Worm (Caenorhabditis elegans) whole organism, young adult: Measurements from ENCODE around the gene chca-1.
A peak's percentile ranks its signal among the peaks of the same experiment; 100 is the strongest.

Experiments used
- B0261.1 ChIP-seq: sonication (generic microtip); optimal IDR thresholded peaks from 2 replicates; lab custom pipeline; 2016; ENCODE audit warnings: mild to moderate bottlenecking, missing genetic modification characterization, moderate library complexity, missing compliant biosample characterization
- C06A6.2 ChIP-seq: fragments of 200-800 bp; sonication (Bioruptor generic); conservative IDR thresholded peaks from 2 replicates; pipeline ENCODE4 v1.3.6; 2022; ENCODE audit warnings: missing genetic modification characterization, missing compliant biosample characterization
- C17E4.6 ChIP-seq: fragments of 200-800 bp; sonication (Bioruptor generic); IDR thresholded peaks from 2 replicates; pipeline ENCODE4 v1.3.6; 2022; ENCODE audit warnings: missing genetic modification reagents, missing genetic modification characterization, missing compliant biosample characterization
- F10E7.11 ChIP-seq: sonication (generic microtip); optimal IDR thresholded peaks from 2 replicates; lab custom pipeline; 2017; ENCODE audit warnings: mild to moderate bottlenecking, missing genetic modification characterization, moderate library complexity, missing compliant biosample characterization
- F37B4.10 ChIP-seq: fragments of 200-800 bp; sonication (Bioruptor generic); IDR thresholded peaks from 2 replicates; pipeline ENCODE4 v1.3.6; 2022; ENCODE audit warnings: missing genetic modification characterization, missing compliant biosample characterization
- F57C9.4 ChIP-seq: sonication (generic microtip); optimal IDR thresholded peaks from 2 replicates; lab custom pipeline; 2017; ENCODE audit warnings: mild to moderate bottlenecking, missing genetic modification characterization, missing compliant biosample characterization
- K11D2.4 ChIP-seq: fragments of 200-800 bp; sonication (Bioruptor generic); IDR thresholded peaks from 2 replicates; pipeline ENCODE4 v1.3.6; 2022; ENCODE audit warnings: missing genetic modification reagents, missing genetic modification characterization, missing compliant biosample characterization
- K12H6.12 ChIP-seq: fragments of 200-800 bp; sonication (Bioruptor generic); optimal IDR thresholded peaks from 2 replicates; lab custom pipeline; 2018; ENCODE audit warnings: mild to moderate bottlenecking, missing genetic modification characterization, missing compliant biosample characterization
- T07F8.4 ChIP-seq: sonication (generic microtip); optimal IDR thresholded peaks from 2 replicates; lab custom pipeline; 2016; ENCODE audit warnings: mild to moderate bottlenecking, missing genetic modification characterization, moderate library complexity, missing compliant biosample characterization
- Y67H2A.10 ChIP-seq: fragments of 200-800 bp; sonication (Bioruptor generic); conservative IDR thresholded peaks from 2 replicates; pipeline ENCODE4 v1.3.6; 2022; ENCODE audit warnings: missing genetic modification reagents, missing genetic modification characterization, missing compliant biosample characterization
- Y79H2A.3 ChIP-seq: fragments of 200-800 bp; sonication (Bioruptor generic); conservative IDR thresholded peaks from 2 replicates; pipeline ENCODE4 v1.3.6; 2022; ENCODE audit warnings: missing genetic modification reagents, missing genetic modification characterization, missing compliant biosample characterization
- ama-1 ChIP-seq, 3 experiments: fragments of 150-350 bp in 1 of 3; sonication (generic microtip) in 2 of 3; optimal IDR thresholded peaks; 2 replicates each; lab custom pipeline; 2014 to 2018; ENCODE audit warnings: missing biosample characterization in 2 of 3, missing genetic modification characterization in 2 of 3, missing genetic modification reagents in 2 of 3
- attf-5 ChIP-seq: fragments of 200-800 bp; sonication (Bioruptor generic); optimal IDR thresholded peaks from 2 replicates; lab custom pipeline; 2018; ENCODE audit warnings: mild to moderate bottlenecking, missing genetic modification characterization, missing compliant biosample characterization
- attf-6 ChIP-seq: fragments of 200-800 bp; sonication (Bioruptor generic); IDR thresholded peaks from 2 replicates; pipeline ENCODE4 v1.3.6; 2022; ENCODE audit warnings: missing genetic modification reagents, missing genetic modification characterization, missing compliant biosample characterization
- ccch-3 ChIP-seq: fragments of 200-800 bp; sonication (Bioruptor generic); optimal IDR thresholded peaks from 2 replicates; lab custom pipeline; 2018; ENCODE audit warnings: mild to moderate bottlenecking, missing genetic modification characterization, missing compliant biosample characterization
- cebp-1 ChIP-seq, 2 experiments: fragments of 200-800 bp in 1 of 2; sonication (Bioruptor generic) in 1 of 2; sonication (generic microtip) in 1 of 2; IDR thresholded peaks in 1 of 2; optimal IDR thresholded peaks in 1 of 2; 2 replicates each; pipeline versions ENCODE4 v1.3.6 to Lab custom; 2017 to 2022; ENCODE audit warnings: missing compliant biosample characterization in 2 of 2, missing genetic modification characterization in 2 of 2, mild to moderate bottlenecking in 1 of 2, missing genetic modification reagents in 1 of 2, moderate library complexity in 1 of 2
- ceh-27 ChIP-seq: fragments of 200-800 bp; sonication (Bioruptor generic); optimal IDR thresholded peaks from 2 replicates; lab custom pipeline; 2018; ENCODE audit warnings: mild to moderate bottlenecking, missing genetic modification characterization, moderate library complexity, missing compliant biosample characterization
- chd-7 ChIP-seq: sonication (generic microtip); optimal IDR thresholded peaks from 2 replicates; lab custom pipeline; 2016; ENCODE audit warnings: mild to moderate bottlenecking, missing genetic modification characterization, moderate library complexity, missing compliant biosample characterization
- dox-1 ChIP-seq: fragments of 200-800 bp; sonication (Bioruptor generic); IDR thresholded peaks from 2 replicates; pipeline ENCODE4 v1.3.6; 2022; ENCODE audit warnings: missing genetic modification reagents, missing genetic modification characterization, missing compliant biosample characterization
- egl-44 ChIP-seq: fragments of 200-800 bp; sonication (Bioruptor generic); IDR thresholded peaks from 2 replicates; pipeline ENCODE4 v1.3.6; 2022; ENCODE audit warnings: missing genetic modification reagents, missing genetic modification characterization, missing compliant biosample characterization
- ets-4 ChIP-seq: fragments of 200-800 bp; sonication (Bioruptor generic); optimal IDR thresholded peaks from 2 replicates; lab custom pipeline; 2018; ENCODE audit warnings: mild to moderate bottlenecking, missing genetic modification characterization, missing compliant biosample characterization
- hmg-1.2 ChIP-seq: fragments of 200-800 bp; sonication (Bioruptor generic); IDR thresholded peaks from 2 replicates; pipeline ENCODE4 v1.3.6; 2022; ENCODE audit warnings: missing genetic modification reagents, missing genetic modification characterization, missing compliant biosample characterization
- hmg-20 ChIP-seq: fragments of 200-800 bp; sonication (Bioruptor generic); IDR thresholded peaks from 2 replicates; pipeline ENCODE4 v1.3.6; 2022; ENCODE audit warnings: missing genetic modification reagents, missing genetic modification characterization, missing compliant biosample characterization
- hsf-1 ChIP-seq: fragments of 200-800 bp; sonication (Bioruptor generic); IDR thresholded peaks from 2 replicates; pipeline ENCODE4 v1.3.6; 2022; ENCODE audit warnings: missing genetic modification reagents, missing genetic modification characterization, missing compliant biosample characterization
- let-607 ChIP-seq, 2 experiments: fragments of 200-800 bp in 1 of 2; sonication (Bioruptor generic) in 1 of 2; sonication (generic microtip) in 1 of 2; optimal IDR thresholded peaks; 2 replicates each; lab custom pipeline; 2016 to 2018; ENCODE audit warnings: mild to moderate bottlenecking in 2 of 2, missing compliant biosample characterization in 2 of 2, missing genetic modification characterization in 2 of 2, moderate library complexity in 2 of 2, missing genotype in 1 of 2
- lin-40 ChIP-seq: sonication (generic microtip); optimal IDR thresholded peaks from 2 replicates; lab custom pipeline; 2016; ENCODE audit warnings: missing genetic modification characterization, mild to moderate bottlenecking, missing compliant biosample characterization, missing genotype, missing genetic modification reagents
- lin-54 ChIP-seq: fragments of 200-800 bp; sonication (Bioruptor generic); optimal IDR thresholded peaks from 2 replicates; lab custom pipeline; 2018; ENCODE audit warnings: mild to moderate bottlenecking, missing genetic modification characterization, missing compliant biosample characterization
- lir-1 ChIP-seq: fragments of 200-800 bp; sonication (Bioruptor generic); conservative IDR thresholded peaks from 2 replicates; pipeline ENCODE4 v1.3.6; 2022; ENCODE audit warnings: missing genetic modification reagents, missing genetic modification characterization, missing compliant biosample characterization
- lsy-27 ChIP-seq: sonication (generic microtip); optimal IDR thresholded peaks from 2 replicates; lab custom pipeline; 2017; ENCODE audit warnings: missing genetic modification characterization, mild to moderate bottlenecking, missing compliant biosample characterization, antibody characterized with exemption, missing genotype, borderline replicate concordance; ENCODE audit not compliant: insufficient read depth
- madf-8 ChIP-seq: fragments of 200-800 bp; sonication (Bioruptor generic); conservative IDR thresholded peaks from 2 replicates; pipeline ENCODE4 v1.3.6; 2022; ENCODE audit warnings: missing genetic modification reagents, missing genetic modification characterization, missing compliant biosample characterization
- mcd-1 ChIP-seq: fragments of 200-800 bp; sonication (Bioruptor generic); IDR thresholded peaks from 2 replicates; pipeline ENCODE4 v1.3.6; 2022; ENCODE audit warnings: missing genetic modification reagents, missing genetic modification characterization, missing compliant biosample characterization
- mxl-1 ChIP-seq: sonication (generic microtip); optimal IDR thresholded peaks from 2 replicates; lab custom pipeline; 2016; ENCODE audit warnings: missing genetic modification characterization, missing compliant biosample characterization
- nfyb-1 ChIP-seq: fragments of 200-800 bp; sonication (Bioruptor generic); IDR thresholded peaks from 2 replicates; pipeline ENCODE4 v1.3.6; 2022; ENCODE audit warnings: missing genetic modification reagents, missing genetic modification characterization, missing compliant biosample characterization
- nhr-80 ChIP-seq: sonication (generic microtip); optimal IDR thresholded peaks from 2 replicates; lab custom pipeline; 2016; ENCODE audit warnings: missing genetic modification characterization, missing compliant biosample characterization
- rpc-1 ChIP-seq, 2 experiments: fragments of 150-350 bp in 1 of 2; sonication (generic microtip) in 1 of 2; optimal IDR thresholded peaks; 2 replicates each; lab custom pipeline; 2014 to 2018; ENCODE audit warnings: missing biosample characterization in 1 of 2, missing genetic modification characterization in 1 of 2, missing genetic modification reagents in 1 of 2, missing genotype in 1 of 2
- snpc-4 ChIP-seq, 5 experiments: fragments of 150-350 bp in 1 of 5; sonication (generic microtip) in 4 of 5; optimal IDR thresholded peaks; 2 replicates each; lab custom pipeline; 2014 to 2018; ENCODE audit warnings: missing genetic modification characterization in 5 of 5, missing biosample characterization in 3 of 5, antibody characterized with exemption in 2 of 5, mild to moderate bottlenecking in 2 of 5, missing compliant biosample characterization in 2 of 5, missing genotype in 2 of 5, moderate library complexity in 2 of 5, missing genetic modification reagents in 1 of 5
- somi-1 ChIP-seq: fragments of 200-800 bp; sonication (Bioruptor generic); optimal IDR thresholded peaks from 2 replicates; lab custom pipeline; 2018; ENCODE audit warnings: mild to moderate bottlenecking, missing genetic modification characterization, missing compliant biosample characterization
- tlf-1 ChIP-seq: fragments of 200-800 bp; sonication (Bioruptor generic); optimal IDR thresholded peaks from 2 replicates; lab custom pipeline; 2018; ENCODE audit warnings: mild to moderate bottlenecking, missing genetic modification characterization, missing compliant biosample characterization
- ztf-22 ChIP-seq: fragments of 200-800 bp; sonication (Bioruptor generic); optimal IDR thresholded peaks from 2 replicates; lab custom pipeline; 2018; ENCODE audit warnings: mild to moderate bottlenecking, missing genetic modification characterization, moderate library complexity, missing compliant biosample characterization

chca-1 gene

DNA sequence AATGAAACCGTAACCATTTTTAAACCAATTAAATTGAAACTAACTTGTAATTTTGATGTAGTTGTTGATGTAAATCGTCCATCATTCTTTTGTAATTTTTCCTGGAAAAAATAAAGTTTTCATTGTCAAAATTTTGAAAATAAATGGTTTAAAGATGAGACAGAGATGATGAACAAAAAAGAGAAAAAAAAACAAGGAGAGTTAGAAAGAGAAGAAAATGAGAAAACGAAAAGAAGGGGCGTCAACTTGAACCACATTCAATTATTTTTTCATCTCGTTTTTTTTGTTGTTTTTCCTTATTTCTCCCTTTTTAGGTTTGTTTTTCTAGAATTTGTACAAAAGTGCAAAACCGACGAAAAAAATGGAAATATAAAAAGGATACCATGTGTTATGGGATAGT lies 24.4 kb downstream of the chca-1 start, which contains the start of gene nhr-34:
Gene nhr-34 (minus strand): TSS at position 101 of the 400 bp plus-strand sequence.
- TF ChIP-seq chd-7 (no peak), attf-5 (GFP tag; lab: Kevin White, UChicago) (no peak), ama-1 (optimal IDR thresholded peaks at IDR 0.05; lab: Kevin White, UChicago) (no peak), ama-1 (GFP tag; optimal IDR thresholded peaks at IDR 0.05; lab: Kevin White, UChicago) (no peak), ets-4 (GFP tag; lab: Kevin White, UChicago) (no peak), C17E4.6 (GFP tag; lab: Robert Waterston, UW) (no peak), madf-8 (GFP tag; lab: Robert Waterston, UW) (no peak), F10E7.11 (tag; lab: Kevin White, UChicago) (no peak), mcd-1 (no peak)
- TF ChIP-seq, all 124 proteins: peak for 0

DNA sequence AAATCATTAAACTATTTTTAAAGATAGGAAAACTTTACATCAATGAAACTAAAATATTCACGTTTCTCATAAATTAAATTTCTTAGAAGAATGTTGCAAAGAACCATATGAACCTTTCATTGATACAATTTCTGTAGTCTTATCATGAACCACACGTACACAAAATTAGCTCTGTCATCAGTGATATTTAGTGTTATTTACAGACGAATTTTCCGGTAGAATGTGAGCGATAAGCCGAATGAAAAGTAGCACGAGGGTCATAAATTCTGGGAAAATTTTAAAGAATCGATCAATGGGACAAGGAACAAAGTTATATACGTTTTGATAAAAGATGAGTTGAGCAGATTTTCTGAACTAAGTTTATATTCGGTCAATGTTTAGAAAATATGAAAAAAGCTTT lies 25.3 kb downstream of the chca-1 start:
- peak; percentile 56 for TF ChIP-seq nhr-80 (tag; lab: Kevin White, UChicago)
- TF ChIP-seq mxl-1: no peak
- TF ChIP-seq ccch-3: no peak
- no peak for TF ChIP-seq B0261.1
- no peak for TF ChIP-seq F57C9.4 (tag; lab: Kevin White, UChicago)
- TF ChIP-seq Y67H2A.10 (GFP tag; lab: Robert Waterston, UW): no peak
- 0 out of 2 replicates have a peak, but pooled peaks have one; percentile 25 for TF ChIP-seq nfyb-1 (GFP tag; lab: Robert Waterston, UW)
- no peak for TF ChIP-seq tlf-1 (GFP tag; lab: Kevin White, UChicago)
- no peak for TF ChIP-seq attf-6 (GFP tag; lab: Robert Waterston, UW)
- TF ChIP-seq T07F8.4 (tag; lab: Kevin White, UChicago): no peak
- TF ChIP-seq lsy-27: no peak
- no peak for TF ChIP-seq Y79H2A.3 (GFP tag; lab: Robert Waterston, UW)
- TF ChIP-seq cebp-1 (GFP tag; IDR thresholded peaks at IDR 0.05; lab: Robert Waterston, UW): no peak
- TF ChIP-seq cebp-1 (tag; optimal IDR thresholded peaks at IDR 0.05; lab: Kevin White, UChicago): peak; percentile 9
- TF ChIP-seq hmg-20: no peak
- TF ChIP-seq hsf-1 (GFP tag; lab: Robert Waterston, UW): no peak

DNA sequence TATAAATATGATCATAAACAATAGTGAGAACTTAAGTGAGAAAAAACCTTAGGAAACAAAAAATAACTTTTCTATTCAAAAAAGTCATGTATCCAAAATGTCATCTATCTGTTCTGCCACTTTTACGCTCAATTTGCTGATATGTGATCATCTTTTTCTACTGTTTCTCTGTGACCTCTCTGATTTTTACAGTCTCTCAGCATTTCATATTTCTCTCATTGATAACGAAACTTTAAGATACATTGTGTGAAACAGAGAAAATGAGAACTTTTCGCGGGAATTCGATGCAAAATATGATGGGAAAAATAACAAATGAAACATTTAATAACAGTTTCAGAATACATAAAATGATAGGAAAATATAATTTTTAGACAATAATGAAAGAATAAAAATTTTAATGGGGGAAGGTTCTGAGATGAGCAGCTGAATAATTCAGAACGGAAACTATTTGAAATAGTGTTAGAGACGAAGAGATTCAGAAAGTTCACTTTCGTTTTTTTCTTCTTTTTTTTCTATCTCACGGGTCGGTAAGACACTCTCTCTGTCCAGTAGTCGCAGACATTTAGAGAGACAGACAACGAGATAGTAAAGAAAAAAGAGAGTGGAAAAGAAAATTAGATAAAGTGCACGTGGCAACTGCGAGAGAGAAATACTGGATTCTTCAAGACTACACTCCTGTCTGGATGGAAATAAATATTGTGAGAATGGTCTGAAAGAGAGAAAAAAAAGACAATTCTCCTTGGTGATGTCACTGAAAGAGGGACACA lies 26.2 kb downstream of the chca-1 start:
- peak; percentile 42 for TF ChIP-seq chd-7
- TF ChIP-seq lin-54: peak; percentile 15
- no peak for TF ChIP-seq snpc-4 (GFP tag; optimal IDR thresholded peaks at IDR 0.05; lab: Kevin White, UChicago)
- TF ChIP-seq snpc-4 (tag; optimal IDR thresholded peaks at IDR 0.05; lab: Kevin White, UChicago): peak in 1 of 4 experiments; percentile 6
- peak; percentile 59 for TF ChIP-seq ztf-22
- TF ChIP-seq hmg-1.2: peak; percentile 80
- TF ChIP-seq K11D2.4 (GFP tag; lab: Robert Waterston, UW): peak; percentile 71; the same call in 1 of the 2 replicates
- TF ChIP-seq cebp-1 (GFP tag; IDR thresholded peaks at IDR 0.05; lab: Robert Waterston, UW): peak; percentile 28; the same call in 1 of the 2 replicates
- TF ChIP-seq cebp-1 (tag; optimal IDR thresholded peaks at IDR 0.05; lab: Kevin White, UChicago): peak; percentile 64
- no peak for TF ChIP-seq nfyb-1 (GFP tag; lab: Robert Waterston, UW)
- peak; percentile 83 for TF ChIP-seq somi-1
- 0 out of 2 replicates have a peak, but pooled peaks have one; percentile 35 for TF ChIP-seq egl-44 (GFP tag; lab: Robert Waterston, UW)
- TF ChIP-seq let-607 (tag; optimal IDR thresholded peaks at IDR 0.05; lab: Kevin White, UChicago): peak in 1 of 2 experiments; percentile 69
- no peak for TF ChIP-seq B0261.1
- TF ChIP-seq F57C9.4 (tag; lab: Kevin White, UChicago): no peak
- TF ChIP-seq ceh-27 (GFP tag; lab: Kevin White, UChicago): peak; percentile 55
- TF ChIP-seq dox-1 (GFP tag; lab: Robert Waterston, UW): 0 out of 2 replicates have a peak, but pooled peaks have one; percentile 7
- TF ChIP-seq C06A6.2: peak; percentile 62
- peak; percentile 80 for TF ChIP-seq lin-40 (tag; lab: Kevin White, UChicago)
- TF ChIP-seq F37B4.10 (GFP tag; lab: Robert Waterston, UW): no peak
- no peak for TF ChIP-seq lir-1 (GFP tag; lab: Robert Waterston, UW)
- TF ChIP-seq hsf-1 (GFP tag; lab: Robert Waterston, UW): no peak
- peak; percentile 79 for TF ChIP-seq nhr-80 (tag; lab: Kevin White, UChicago)
- peak; percentile 68 for TF ChIP-seq attf-5 (GFP tag; lab: Kevin White, UChicago)
- no peak for TF ChIP-seq rpc-1 (optimal IDR thresholded peaks at IDR 0.05; lab: Kevin White, UChicago)
- no peak for TF ChIP-seq rpc-1 (tag; optimal IDR thresholded peaks at IDR 0.05; lab: Kevin White, UChicago)
- TF ChIP-seq K12H6.12 (tag; lab: Kevin White, UChicago): peak; percentile 29
